Worm (Caenorhabditis elegans) whole organism, young adult: ENCODE data around the gene slc-17.5.

Experiments used
- B0261.1 ChIP-seq: sonication (generic microtip); optimal IDR thresholded peaks from 2 replicates; lab custom pipeline; 2016; ENCODE audit warnings: mild to moderate bottlenecking, missing genetic modification characterization, moderate library complexity, missing compliant biosample characterization
- F57A8.1 ChIP-seq: fragments of 200-800 bp; sonication (Bioruptor generic); optimal IDR thresholded peaks from 2 replicates; lab custom pipeline; 2018; ENCODE audit warnings: mild to moderate bottlenecking, missing genetic modification characterization, moderate library complexity, missing compliant biosample characterization
- Y95B8A.8 ChIP-seq: fragments of 200-800 bp; sonication (Bioruptor generic); IDR thresholded peaks from 2 replicates; pipeline ENCODE4 v1.3.6; 2022; ENCODE audit warnings: missing genetic modification reagents, missing genetic modification characterization, missing compliant biosample characterization
- ZK185.1 ChIP-seq: sonication (generic microtip); optimal IDR thresholded peaks from 2 replicates; lab custom pipeline; 2016; ENCODE audit warnings: mild to moderate bottlenecking, missing genetic modification characterization, missing compliant biosample characterization; ENCODE audit not compliant: poor library complexity, severe bottlenecking
- attf-5 ChIP-seq: fragments of 200-800 bp; sonication (Bioruptor generic); optimal IDR thresholded peaks from 2 replicates; lab custom pipeline; 2018; ENCODE audit warnings: mild to moderate bottlenecking, missing genetic modification characterization, missing compliant biosample characterization
- ceh-100 ChIP-seq: fragments of 200-800 bp; sonication (Bioruptor generic); IDR thresholded peaks from 2 replicates; pipeline ENCODE4 v1.3.6; 2022; ENCODE audit warnings: missing genetic modification reagents, missing genetic modification characterization, missing compliant biosample characterization
- efl-1 ChIP-seq: fragments of 150-350 bp; optimal IDR thresholded peaks from 2 replicates; lab custom pipeline; 2014; ENCODE audit warnings: missing biosample characterization, missing genetic modification reagents, missing genetic modification characterization
- hlh-26 ChIP-seq: fragments of 200-800 bp; sonication (Bioruptor generic); conservative IDR thresholded peaks from 2 replicates; pipeline ENCODE4 v1.3.6; 2022; ENCODE audit warnings: missing genetic modification reagents, missing genetic modification characterization, missing compliant biosample characterization
- nfya-1 ChIP-seq: sonication (generic microtip); optimal IDR thresholded peaks from 2 replicates; lab custom pipeline; 2017; ENCODE audit warnings: antibody characterized with exemption, missing compliant biosample characterization, missing genetic modification characterization, borderline replicate concordance; ENCODE audit not compliant: insufficient read depth
- nhr-27 ChIP-seq: fragments of 200-800 bp; sonication (Bioruptor generic); optimal IDR thresholded peaks from 2 replicates; lab custom pipeline; 2018; ENCODE audit warnings: mild to moderate bottlenecking, missing genetic modification characterization, moderate library complexity, missing compliant biosample characterization
- nhr-80 ChIP-seq: sonication (generic microtip); optimal IDR thresholded peaks from 2 replicates; lab custom pipeline; 2016; ENCODE audit warnings: missing genetic modification characterization, missing compliant biosample characterization
- nhr-90 ChIP-seq: sonication (generic microtip); optimal IDR thresholded peaks from 2 replicates; lab custom pipeline; 2016; ENCODE audit warnings: missing genotype, mild to moderate bottlenecking, missing genetic modification characterization, missing compliant biosample characterization
- pha-4 ChIP-seq: fragments of 150-350 bp; sonication (generic microtip); optimal IDR thresholded peaks from 2 replicates; lab custom pipeline; 2014; ENCODE audit warnings: missing biosample characterization, missing genetic modification reagents, missing genetic modification characterization
- tbx-9 ChIP-seq: sonication (generic microtip); optimal IDR thresholded peaks from 2 replicates; lab custom pipeline; 2016; ENCODE audit warnings: borderline replicate concordance, missing genetic modification characterization, inconsistent platforms, missing compliant biosample characterization

DNA sequence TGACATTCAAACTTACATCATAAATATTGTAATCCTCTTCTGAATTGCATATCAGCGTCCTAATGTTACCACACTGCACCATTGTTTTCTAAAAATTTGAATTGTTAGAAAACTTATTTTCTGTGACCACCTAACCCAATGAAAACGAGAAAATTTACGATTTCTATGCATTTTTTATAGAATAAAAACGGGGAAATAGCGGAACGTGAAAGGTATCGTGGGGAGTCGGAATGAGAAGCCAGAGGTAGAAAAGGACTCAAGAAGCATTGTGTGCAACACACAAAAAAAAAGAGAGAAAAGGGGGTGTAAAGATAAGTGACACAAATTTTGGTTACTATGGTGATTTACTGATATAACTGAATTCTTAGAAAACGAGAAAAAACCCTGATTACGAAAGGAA, 34.5 kb downstream of the slc-17.5 start, which contains the start of gene C16D9.6:
- TF ChIP-seq ZK185.1 (tag; lab: Kevin White, UChicago) (no peak), nhr-90 (no peak), nhr-80 (tag; lab: Kevin White, UChicago) (no peak), hlh-26 (GFP tag; lab: Robert Waterston, UW) (no peak), Y95B8A.8 (GFP tag; lab: Robert Waterston, UW) (no peak), attf-5 (GFP tag; lab: Kevin White, UChicago) (no peak), ceh-100 (GFP tag; lab: Robert Waterston, UW) (no peak), nfya-1 (tag; lab: Kevin White, UChicago) (no peak), F57A8.1 (GFP tag; lab: Kevin White, UChicago) (no peak), nhr-27 (tag; lab: Kevin White, UChicago) (no peak), efl-1 (no peak), B0261.1 (no peak), pha-4 (tag; lab: Kevin White, UChicago) (no peak), tbx-9 (tag; lab: Kevin White, UChicago) (no peak)
